Fruit fly (Drosophila melanogaster) Kc167 (cell line): ENCODE results near the gene CG12081.

Experiments
- insv ChIP-seq: fragments of >200 bp; optimal IDR thresholded peaks from 3 replicates; lab custom pipeline; 2018; ENCODE audit warnings: missing external identifiers
- ttk ChIP-seq: sonication (Bioruptor generic); optimal IDR thresholded peaks from 2 replicates; lab custom pipeline; 2017; ENCODE audit warnings: missing external identifiers

DNA sequence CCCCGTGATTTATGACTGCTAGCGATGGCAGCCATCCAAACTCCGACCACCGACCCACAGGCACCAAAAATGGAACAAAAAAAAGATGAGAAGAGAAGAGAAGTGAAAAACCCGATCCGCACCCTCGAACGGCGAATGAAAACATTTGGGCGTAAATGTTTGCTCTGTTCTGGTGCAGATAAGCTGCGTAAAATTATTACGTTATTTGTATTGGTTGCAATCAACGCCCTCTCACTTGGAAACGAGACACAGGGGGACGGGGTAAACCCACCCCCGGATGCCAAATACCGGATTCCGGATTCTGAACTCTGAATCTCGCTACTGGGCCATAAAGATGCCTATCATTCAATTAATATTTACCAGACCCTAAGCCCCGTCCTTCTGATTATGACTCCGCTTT lies 48.4 kb downstream of the CG12081 start:
- TF ChIP-seq insv (no peak), ttk (no peak)
